Fruit fly (Drosophila melanogaster): ENCODE measurements around the gene 2mit.

DNA sequence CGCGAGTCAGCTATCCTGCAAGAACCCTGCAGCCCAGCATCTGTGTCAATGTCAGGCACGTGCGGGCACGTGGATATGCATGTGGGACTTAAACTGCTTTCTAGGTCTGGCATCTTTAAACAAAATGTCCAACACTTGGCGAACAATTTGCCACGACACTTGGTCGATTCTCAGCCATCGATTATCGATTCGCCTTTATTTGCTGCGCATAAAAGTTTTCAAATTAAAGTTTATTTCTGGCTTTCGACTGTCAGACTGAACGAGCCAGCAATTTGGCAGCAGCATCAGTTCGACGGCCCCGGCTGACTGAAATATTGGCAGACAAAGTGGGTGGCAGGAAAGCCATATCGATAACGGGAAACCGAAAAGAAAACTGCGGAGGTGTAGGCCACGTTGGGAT, 17.4 kb downstream of the 2mit start:
- TF ChIP-seq Hr78 (GFP tag; optimal IDR thresholded peaks at IDR 0.05) (no peak), CG8765 (GFP tag; IDR thresholded peaks at IDR 0.05) (no peak), CG6854 (GFP tag; optimal IDR thresholded peaks at IDR 0.05) (no peak), Awh (GFP tag; IDR thresholded peaks at IDR 0.05) (no peak), peb (GFP tag; IDR thresholded peaks at IDR 0.05) (no peak), CG2129 (GFP tag; IDR thresholded peaks at IDR 0.05; ENCODE audit: partially characterized antibody) (no peak), bbx (GFP tag; IDR thresholded peaks at IDR 0.05; ENCODE audit: partially characterized antibody) (no peak)

Measured in whole organism, embryonic.